Worm (Caenorhabditis elegans) whole organism, L4/young adult: ENCODE results near the gene atg-7.

Source experiments
- W03F9.2 ChIP-seq: fragments of 150-350 bp; optimal IDR thresholded peaks from 2 replicates; lab custom pipeline; 2014; ENCODE audit warnings: missing biosample characterization, missing genetic modification characterization
- dao-5 ChIP-seq: sonication (generic microtip); optimal IDR thresholded peaks from 2 replicates; lab custom pipeline; 2016; ENCODE audit warnings: missing genotype, missing genetic modification characterization, moderate library complexity, missing compliant biosample characterization
- him-1 ChIP-seq: sonication (generic microtip); optimal IDR thresholded peaks from 2 replicates; lab custom pipeline; 2016; ENCODE audit warnings: missing genotype, missing genetic modification reagents, missing genetic modification characterization, missing compliant biosample characterization

The atg-7 gene

ce11 chrIV:11062984-11063613 lies 17.8 kb downstream of the atg-7 start:
- TF ChIP-seq W03F9.2 (no peak), him-1 (tag; lab: Kevin White, UChicago) (no peak), dao-5 (no peak)

- no peak for TF ChIP-seq him-1 (tag; lab: Kevin White, UChicago)
- no peak for TF ChIP-seq dao-5
- no peak for TF ChIP-seq W03F9.2
Measured at ce11 chrIV:11053652-11054317, 27.1 kb downstream of the atg-7 start, which contains the start of the genes F36H1.12 and lin-3. TSS of gene F36H1.12 (minus strand) at chrIV:11053702. TSS of gene lin-3 (plus strand) at chrIV:11054308.

DNA sequence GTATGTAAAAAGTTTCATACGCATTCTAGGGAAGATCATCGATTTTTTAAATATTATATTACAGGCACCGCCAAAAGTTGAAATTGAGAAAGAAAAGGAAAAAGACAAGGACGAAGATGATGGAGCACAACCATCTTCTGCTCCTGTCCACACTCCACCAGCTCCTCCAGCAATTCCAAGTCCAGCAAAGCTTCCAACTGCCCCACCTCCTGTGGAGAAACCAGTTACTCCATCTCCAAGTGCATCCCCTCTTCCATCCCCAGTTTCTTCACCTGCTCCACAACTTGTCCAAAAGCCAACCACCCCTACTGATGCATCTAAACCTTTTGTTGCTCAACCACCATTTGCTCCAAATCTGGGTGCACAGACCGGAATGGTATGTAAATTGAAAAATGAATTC lies 28.9 kb downstream of the atg-7 start:
- TF ChIP-seq him-1 (tag; lab: Kevin White, UChicago), result no peak
- TF ChIP-seq W03F9.2, result no peak
- no peak for TF ChIP-seq dao-5

DNA sequence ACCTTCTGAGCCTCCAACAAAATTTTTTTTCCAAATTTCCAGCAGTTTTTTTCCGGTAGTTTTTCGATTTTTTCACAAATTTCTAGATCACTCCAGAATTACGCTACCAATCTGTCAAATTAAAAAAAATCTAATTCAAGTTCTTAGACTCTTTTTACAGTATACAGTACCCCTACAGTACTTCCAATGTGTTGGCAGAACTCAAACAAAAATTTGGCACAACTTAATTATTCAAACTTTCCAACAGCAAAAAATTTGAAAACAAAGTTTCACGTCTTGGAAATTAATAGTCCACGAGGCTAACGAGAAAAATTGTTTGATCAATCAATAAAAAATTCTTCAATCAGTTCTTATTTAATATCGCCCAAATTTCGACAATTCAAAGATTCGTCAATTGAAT lies 31.0 kb downstream of the atg-7 start, which contains the start of gene F36H1.3:
Gene F36H1.3, plus strand, starts transcription at position 323 of the 400 bp plus-strand sequence.
- TF ChIP-seq W03F9.2, result no peak
- no peak for TF ChIP-seq him-1 (tag; lab: Kevin White, UChicago)
- no peak for TF ChIP-seq dao-5

- TF ChIP-seq W03F9.2 (no peak), him-1 (tag; lab: Kevin White, UChicago) (no peak), dao-5 (no peak)
Measured at ce11 chrIV:11048871-11049270, 32.0 kb downstream of the atg-7 start, which contains the start of gene F36H1.11. TSS of gene F36H1.11 (plus strand) at chrIV:11049171.

DNA sequence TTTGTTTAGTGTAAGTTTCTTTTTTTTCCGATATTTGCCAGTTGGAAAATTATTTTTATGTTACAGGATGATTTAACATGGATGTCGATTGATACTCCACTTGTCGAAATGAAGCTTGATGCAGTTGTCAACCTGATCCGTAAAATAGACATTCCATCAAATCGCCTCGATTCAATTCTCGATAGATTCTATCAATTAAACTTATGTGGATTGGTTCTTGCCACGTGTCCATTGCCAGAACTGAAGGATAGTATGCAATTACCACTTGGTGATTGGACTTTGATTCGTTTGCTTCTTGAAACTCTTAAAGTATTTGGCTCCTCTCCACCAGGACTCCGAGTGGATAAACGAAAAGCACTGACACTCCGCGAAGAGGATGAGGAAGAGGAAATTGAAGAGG lies 36.5 kb downstream of the atg-7 start:
- no peak for TF ChIP-seq him-1 (tag; lab: Kevin White, UChicago)
- no peak for TF ChIP-seq W03F9.2
- TF ChIP-seq dao-5, result no peak

DNA sequence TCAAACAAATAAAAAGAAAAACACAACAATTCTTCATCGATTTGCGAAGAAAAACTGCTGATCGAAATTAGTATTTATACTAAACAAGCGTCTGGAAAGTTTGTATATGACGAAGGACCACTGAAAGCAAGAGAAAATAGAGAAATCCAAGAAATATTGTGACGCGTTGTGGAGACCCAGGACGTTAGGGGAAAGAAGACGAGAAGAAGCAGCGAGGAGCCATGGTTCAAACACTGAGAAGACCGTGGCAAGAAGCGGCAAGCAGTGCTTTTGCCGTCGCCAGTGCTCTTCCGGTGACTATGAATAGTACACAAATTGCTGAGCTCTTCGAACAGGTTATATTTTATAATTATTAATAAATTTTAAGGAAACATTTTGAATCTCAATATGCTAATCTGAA lies 42.2 kb downstream of the atg-7 start:
- TF ChIP-seq W03F9.2 (no peak), him-1 (tag; lab: Kevin White, UChicago) (no peak), dao-5 (no peak)

ce11 chrIV:11038618-11038664 lies 42.4 kb downstream of the atg-7 start, which contains the start of gene kdin-1:
TSS of gene kdin-1 (plus strand) at chrIV:11038655.
- TF ChIP-seq him-1 (tag; lab: Kevin White, UChicago), result no peak
- TF ChIP-seq W03F9.2, result no peak
- no peak for TF ChIP-seq dao-5

DNA sequence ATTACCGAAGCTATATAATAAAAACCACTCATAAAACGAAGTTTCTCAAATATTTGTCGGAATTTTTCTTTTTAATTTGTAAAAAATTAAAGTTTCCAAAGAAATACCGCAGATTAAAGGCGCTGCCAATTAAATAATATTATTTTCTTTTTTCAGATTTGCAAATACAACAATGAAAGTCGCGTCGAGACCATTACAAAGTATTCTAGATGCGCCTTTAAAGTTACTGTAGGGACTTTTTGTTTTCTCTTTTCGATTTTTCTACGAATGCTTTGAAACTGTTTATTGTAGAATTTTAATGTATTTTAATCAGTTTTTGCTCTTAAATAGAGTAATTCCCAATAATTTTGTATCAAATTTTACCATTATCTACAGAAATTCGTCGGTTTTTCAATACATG lies 42.6 kb downstream of the atg-7 start:
- no peak for TF ChIP-seq him-1 (tag; lab: Kevin White, UChicago)
- no peak for TF ChIP-seq W03F9.2
- no peak for TF ChIP-seq dao-5

DNA sequence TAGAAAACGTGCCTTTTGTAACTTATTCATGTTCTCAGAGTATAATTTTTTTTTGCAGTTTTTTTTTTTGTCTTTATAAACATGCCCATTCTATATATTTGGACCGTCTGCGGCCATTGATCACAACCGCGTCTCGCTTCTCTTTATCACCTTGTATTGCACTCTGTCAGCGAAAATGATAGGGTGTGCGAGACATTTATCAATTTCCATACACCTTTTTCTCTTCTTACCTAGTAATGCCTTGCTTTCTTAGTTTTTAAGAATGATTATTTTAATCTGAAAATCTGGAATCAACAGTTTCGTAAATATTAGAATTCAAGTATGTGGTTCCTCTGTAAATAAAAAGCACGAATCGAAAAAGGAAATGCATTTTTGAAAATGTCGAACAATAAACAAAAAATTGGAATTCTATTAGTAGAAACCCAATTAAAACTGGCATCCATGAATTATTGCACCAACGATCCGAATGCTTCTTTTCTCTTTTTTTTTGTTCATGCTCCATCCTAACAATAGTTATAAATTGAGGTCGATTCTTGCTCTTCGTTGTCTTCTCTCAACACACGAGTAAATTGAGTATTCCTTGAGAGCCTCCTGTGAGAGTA lies 43.6 kb downstream of the atg-7 start:
- TF ChIP-seq W03F9.2, result no peak
- no peak for TF ChIP-seq him-1 (tag; lab: Kevin White, UChicago)
- no peak for TF ChIP-seq dao-5

- TF ChIP-seq W03F9.2 (peak; percentile 71), dao-5 (no peak)
Measured at ce11 chrIV:11036222-11036621, 44.6 kb downstream of the atg-7 start, which contains the start of gene fkb-1. TSS of gene fkb-1 (plus strand) at chrIV:11036582.

- TF ChIP-seq W03F9.2 (no peak), dao-5 (no peak), him-1 (tag; lab: Kevin White, UChicago) (no peak)
Measured at ce11 chrIV:11032288-11032687, 48.6 kb downstream of the atg-7 start, which contains the start of gene hrg-6. TSS of gene hrg-6 (plus strand) at chrIV:11032588.

DNA sequence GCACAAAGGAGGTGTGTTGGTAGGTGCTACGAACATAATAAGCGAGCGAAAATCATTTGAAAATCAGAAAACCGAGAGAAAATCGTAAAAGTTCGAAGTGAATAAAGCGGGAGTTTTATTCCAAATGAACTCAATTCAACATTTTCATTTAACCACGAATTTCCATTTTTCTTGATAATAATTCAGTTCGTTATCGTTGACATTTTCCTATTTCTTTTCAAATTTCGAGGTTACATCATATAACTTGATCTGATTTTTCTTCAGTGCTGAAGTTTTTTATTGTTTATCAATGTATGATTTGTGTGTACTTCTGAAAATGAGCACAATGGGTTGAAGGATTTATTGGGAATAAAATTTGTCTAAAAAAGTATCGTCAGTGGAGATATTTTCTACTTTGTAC lies 49.2 kb downstream of the atg-7 start:
- TF ChIP-seq him-1 (tag; lab: Kevin White, UChicago) (no peak), dao-5 (no peak), W03F9.2 (no peak)

DNA sequence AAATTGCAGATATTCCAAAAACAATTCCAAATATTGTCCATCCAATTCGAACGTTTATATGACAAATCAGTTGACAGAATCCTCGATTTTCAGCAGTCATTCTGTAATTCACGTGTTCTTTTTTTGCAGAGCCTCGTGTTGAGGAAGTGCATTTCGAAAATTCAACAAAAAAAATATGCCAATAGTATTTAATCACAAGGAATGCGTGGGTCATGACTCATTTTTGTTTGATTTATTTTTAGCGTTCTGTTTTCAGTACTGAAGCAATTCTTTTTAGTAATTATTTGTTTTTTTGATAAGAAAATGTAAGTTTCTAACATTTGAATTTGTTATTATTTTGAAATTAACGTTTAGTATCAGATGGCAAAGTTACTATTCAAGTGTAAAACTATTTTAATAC lies 50.0 kb downstream of the atg-7 start, which contains the start of gene hrg-4:
Gene hrg-4, minus strand, starts transcription at position 101 of the 400 bp plus-strand sequence.
- TF ChIP-seq W03F9.2 (no peak), him-1 (tag; lab: Kevin White, UChicago) (no peak), dao-5 (no peak)

DNA sequence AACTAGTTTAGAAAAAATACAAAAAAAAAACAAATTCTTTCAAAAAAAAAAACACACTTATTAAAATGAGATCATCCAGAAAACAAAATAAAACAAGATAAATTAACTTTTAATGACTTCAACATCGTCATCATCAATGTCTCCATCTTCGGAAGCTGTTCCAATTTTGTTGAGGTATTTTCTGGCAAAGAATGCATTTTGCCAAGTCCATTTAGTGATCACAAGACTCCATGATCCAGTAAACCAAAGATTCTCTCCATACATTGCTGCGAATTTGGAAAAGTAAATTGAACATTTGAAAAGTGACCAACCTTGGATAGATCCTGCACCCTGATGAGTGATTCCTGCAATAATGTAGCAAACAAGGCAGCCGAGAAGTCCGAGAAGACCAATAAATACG lies 50.7 kb downstream of the atg-7 start:
- no peak for TF ChIP-seq him-1 (tag; lab: Kevin White, UChicago)
- TF ChIP-seq W03F9.2, result no peak
- no peak for TF ChIP-seq dao-5
